Fruit fly (Drosophila melanogaster) whole organism, pupa: ENCODE data around the gene CG8677.

Source experiments
- CG10348 ChIP-seq: fragments of 200-800 bp; sonication (Bioruptor generic); IDR thresholded peaks from 2 replicates; pipeline ENCODE4 v1.3.6; 2022; ENCODE audit warnings: missing biosample characterization, missing genetic modification characterization
- CG12605 ChIP-seq: fragments of 200-800 bp; sonication (Bioruptor generic); IDR thresholded peaks from 2 replicates; pipeline ENCODE4 v1.3.6; 2022; ENCODE audit warnings: missing biosample characterization, missing genetic modification characterization
- CG13204 ChIP-seq: fragments of 200-800 bp; sonication (Bioruptor generic); optimal IDR thresholded peaks from 2 replicates; lab custom pipeline; 2018; ENCODE audit warnings: missing biosample characterization, mild to moderate bottlenecking, missing genetic modification characterization, moderate library complexity
- CG14655 ChIP-seq: fragments of 200-800 bp; sonication (Bioruptor generic); optimal IDR thresholded peaks from 3 replicates; lab custom pipeline; 2017; ENCODE audit warnings: mild to moderate bottlenecking, missing biosample characterization, missing genetic modification reagents, missing genetic modification characterization
- CG8159 ChIP-seq: fragments of 200-800 bp; sonication (Bioruptor generic); optimal IDR thresholded peaks from 3 replicates; lab custom pipeline; 2018; ENCODE audit warnings: missing biosample characterization, mild to moderate bottlenecking, missing genetic modification characterization, moderate library complexity
- EcR ChIP-seq: fragments of 200-800 bp; sonication (Bioruptor generic); optimal IDR thresholded peaks from 3 replicates; lab custom pipeline; 2019; ENCODE audit warnings: missing biosample characterization, missing genetic modification characterization, mild to moderate bottlenecking, moderate library complexity, missing genetic modification reagents
- Ets98B ChIP-seq: fragments of 200-800 bp; sonication (Bioruptor generic); IDR thresholded peaks from 2 replicates; pipeline ENCODE4 v1.3.6; 2022; ENCODE audit warnings: missing biosample characterization, missing genetic modification characterization
- Pif1B ChIP-seq: fragments of 200-800 bp; sonication (Bioruptor generic); optimal IDR thresholded peaks from 3 replicates; lab custom pipeline; 2016; ENCODE audit warnings: missing biosample characterization, missing genetic modification characterization
- Snoo ChIP-seq: fragments of 200-800 bp; sonication (Bioruptor generic); optimal IDR thresholded peaks from 3 replicates; lab custom pipeline; 2017; ENCODE audit warnings: missing biosample characterization, mild to moderate bottlenecking, missing genetic modification characterization, inconsistent platforms
- fd96Ca ChIP-seq: fragments of 200-800 bp; sonication (Bioruptor generic); IDR thresholded peaks from 3 replicates; pipeline ENCODE4 v1.3.6; 2022; ENCODE audit warnings: missing biosample characterization, missing genetic modification characterization
- rn ChIP-seq: fragments of 200-800 bp; sonication (Bioruptor generic); IDR thresholded peaks from 2 replicates; pipeline ENCODE4 v1.3.6; 2022; ENCODE audit warnings: missing biosample characterization, missing genetic modification characterization

DNA sequence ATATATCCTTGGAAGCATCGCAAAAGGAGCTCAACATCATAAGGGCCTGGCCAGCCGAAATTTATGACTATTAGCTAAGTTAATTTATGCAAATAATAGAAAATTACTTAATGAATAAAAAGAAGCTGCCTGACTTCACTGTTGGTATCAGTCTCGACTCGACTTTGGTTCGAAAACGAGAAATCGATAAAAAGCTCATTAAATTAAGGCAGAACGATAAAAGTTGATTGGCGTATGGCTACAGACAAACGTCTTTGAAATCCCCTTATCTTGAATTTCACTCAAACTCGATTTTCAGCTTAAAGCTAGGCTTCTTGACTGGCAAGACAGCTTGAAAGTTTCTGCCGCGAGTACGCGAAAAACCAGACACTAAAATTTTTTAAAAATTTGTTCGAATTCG is 21.3 kb downstream of the CG8677 start:
- TF ChIP-seq CG10348 (GFP tag; lab: Robert Waterston, UW) (no peak), CG14655 (GFP tag; lab: Kevin White, UChicago) (no peak), Snoo (tag; lab: Kevin White, UChicago) (no peak), Pif1B (GFP tag; lab: Kevin White, UChicago) (no peak), CG12605 (GFP tag; lab: Robert Waterston, UW) (no peak), fd96Ca (no peak), Ets98B (GFP tag; lab: Robert Waterston, UW) (no peak), EcR (GFP tag; lab: Kevin White, UChicago) (no peak), CG8159 (tag; lab: Kevin White, UChicago) (no peak), rn (GFP tag; lab: Robert Waterston, UW) (no peak), CG13204 (GFP tag; lab: Kevin White, UChicago) (no peak)
